Worm (Caenorhabditis elegans): ENCODE results near the gene srg-23.

DNA sequence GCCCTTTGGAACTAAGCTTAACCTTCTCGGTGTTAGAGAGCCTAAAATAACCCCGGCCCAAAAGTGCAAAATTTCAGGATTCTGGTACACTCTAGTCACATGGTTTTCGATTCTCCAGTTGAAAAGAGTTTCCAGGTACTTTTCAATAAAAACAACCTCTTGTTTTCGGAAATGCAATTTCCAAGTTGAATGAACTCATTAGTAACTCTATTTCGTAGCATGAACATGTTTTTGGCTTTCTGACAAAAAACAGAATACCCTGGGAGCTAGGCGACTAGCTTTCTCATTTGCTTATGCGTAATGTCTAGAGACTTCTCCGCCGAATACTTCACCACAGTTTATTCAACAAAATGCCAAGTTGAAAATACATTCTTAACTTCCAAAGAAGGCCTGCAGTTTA, 27.2 kb upstream of the srg-23 start, which contains the start of gene srh-71:
- TF ChIP-seq scrt-1 (GFP tag; IDR thresholded peaks at IDR 0.05) (no peak), flt-1 (GFP tag; IDR thresholded peaks at IDR 0.05) (no peak), ama-1 (optimal IDR thresholded peaks at IDR 0.05) (no peak), pes-1 (GFP tag; IDR thresholded peaks at IDR 0.05) (no peak), hmbx-1 (tag; optimal IDR thresholded peaks at IDR 0.05) (no peak), ets-7 (tag; optimal IDR thresholded peaks at IDR 0.05) (no peak), aly-1 (tag; optimal IDR thresholded peaks at IDR 0.05) (no peak)

Measured in whole organism, early embryonic.